Fruit fly (Drosophila melanogaster) whole organism, embryonic: ENCODE data around the gene vkg.
A peak's percentile ranks its signal among the peaks of the same experiment; 100 is the strongest.

Experiments used
- Abd-B ChIP-seq: fragments of 200-800 bp; sonication (Bioruptor generic); optimal IDR thresholded peaks from 2 replicates; lab custom pipeline; 2018; ENCODE audit warnings: missing biosample characterization, mild to moderate bottlenecking, missing genetic modification characterization, moderate library complexity
- CG10267 ChIP-seq: fragments of 200-800 bp; sonication (Bioruptor generic); optimal IDR thresholded peaks from 2 replicates; lab custom pipeline; 2018; ENCODE audit warnings: missing biosample characterization, mild to moderate bottlenecking, missing genetic modification characterization, moderate library complexity
- CG11085 ChIP-seq: fragments of 200-800 bp; sonication (Bioruptor generic); IDR thresholded peaks from 2 replicates; pipeline ENCODE4 v1.3.6; 2022; ENCODE audit warnings: missing biosample characterization, missing genetic modification characterization
- CG17361 ChIP-seq: fragments of 200-800 bp; sonication (Bioruptor generic); IDR thresholded peaks from 3 replicates; pipeline ENCODE4 v1.3.6; 2022; ENCODE audit warnings: missing biosample characterization, missing genetic modification characterization
- CG17568 ChIP-seq: fragments of 200-800 bp; sonication (Bioruptor generic); optimal IDR thresholded peaks from 2 replicates; lab custom pipeline; 2018; ENCODE audit warnings: missing biosample characterization, mild to moderate bottlenecking, missing genetic modification characterization, moderate library complexity
- CG33213 ChIP-seq: fragments of 200-800 bp; sonication (Bioruptor generic); optimal IDR thresholded peaks from 3 replicates; lab custom pipeline; 2016; ENCODE audit warnings: missing biosample characterization, missing genetic modification characterization
- CG3407 ChIP-seq: fragments of 200-800 bp; sonication (Bioruptor generic); optimal IDR thresholded peaks from 2 replicates; lab custom pipeline; 2018; ENCODE audit warnings: missing biosample characterization, mild to moderate bottlenecking, missing genetic modification characterization
- CG34422 ChIP-seq: fragments of 200-800 bp; sonication (Bioruptor generic); IDR thresholded peaks from 3 replicates; pipeline ENCODE4 v1.3.6; 2022; ENCODE audit warnings: missing biosample characterization, missing genetic modification characterization
- CG4730 ChIP-seq: fragments of 200-800 bp; sonication (Bioruptor generic); IDR thresholded peaks from 2 replicates; pipeline ENCODE4 v1.3.6; 2022; ENCODE audit warnings: missing biosample characterization, missing genetic modification characterization
- CG6683 ChIP-seq: fragments of 200-800 bp; sonication (Bioruptor generic); optimal IDR thresholded peaks from 2 replicates; lab custom pipeline; 2017; ENCODE audit warnings: missing biosample characterization, mild to moderate bottlenecking, missing genetic modification characterization, missing genetic modification reagents
- CG6689 ChIP-seq: fragments of 200-800 bp; sonication (Bioruptor generic); IDR thresholded peaks from 2 replicates; pipeline ENCODE4 v1.3.6; 2022; ENCODE audit warnings: missing biosample characterization, missing genetic modification characterization
- CG7556 ChIP-seq: fragments of 200-800 bp; sonication (Bioruptor generic); optimal IDR thresholded peaks from 2 replicates; lab custom pipeline; 2017; ENCODE audit warnings: missing biosample characterization, mild to moderate bottlenecking, missing genetic modification characterization
- CG8924 ChIP-seq: fragments of 200-800 bp; optimal IDR thresholded peaks from 3 replicates; lab custom pipeline; 2019; ENCODE audit warnings: missing biosample characterization, mild to moderate bottlenecking, missing genetic modification characterization, moderate library complexity
- CG9437 ChIP-seq: fragments of 200-800 bp; sonication (Bioruptor generic); optimal IDR thresholded peaks from 2 replicates; lab custom pipeline; 2018; ENCODE audit warnings: missing biosample characterization, mild to moderate bottlenecking, missing genetic modification characterization
- CG9727 ChIP-seq: fragments of 200-800 bp; sonication (Bioruptor generic); optimal IDR thresholded peaks from 3 replicates; lab custom pipeline; 2017; ENCODE audit warnings: missing biosample characterization, mild to moderate bottlenecking, missing genetic modification characterization
- D19A ChIP-seq: fragments of 200-800 bp; optimal IDR thresholded peaks from 3 replicates; lab custom pipeline; 2019; ENCODE audit warnings: missing biosample characterization, mild to moderate bottlenecking, missing genetic modification characterization, moderate library complexity
- Ets65A ChIP-seq: fragments of 200-800 bp; sonication (Bioruptor generic); peaks from one replicate; lab custom pipeline; 2016; ENCODE audit warnings: missing biosample characterization, missing genetic modification characterization
- GATAe ChIP-seq: fragments of 200-800 bp; sonication (Bioruptor generic); conservative IDR thresholded peaks from 2 replicates; pipeline ENCODE4 v1.3.6; 2022; ENCODE audit warnings: missing biosample characterization, missing genetic modification characterization
- MESR4 ChIP-seq: fragments of 200-800 bp; sonication (Bioruptor generic); optimal IDR thresholded peaks from 2 replicates; lab custom pipeline; 2018; ENCODE audit warnings: missing biosample characterization, mild to moderate bottlenecking, missing genetic modification characterization, moderate library complexity
- Max ChIP-seq: fragments of 200-800 bp; sonication (Bioruptor generic); optimal IDR thresholded peaks from 2 replicates; lab custom pipeline; 2016; ENCODE audit warnings: missing biosample characterization, mild to moderate bottlenecking, missing genetic modification characterization
- Ssrp ChIP-seq: fragments of 200-800 bp; sonication (Bioruptor generic); optimal IDR thresholded peaks from 2 replicates; lab custom pipeline; 2018; ENCODE audit warnings: missing biosample characterization, mild to moderate bottlenecking, missing genetic modification characterization, moderate library complexity
- Trl ChIP-seq, 3 experiments: fragments of >200 bp in 2 of 3; fragments of 200-800 bp in 1 of 3; sonication (Bioruptor generic) in 1 of 3; optimal IDR thresholded peaks; 2 replicates in 1 of 3; 3 replicates in 2 of 3; lab custom pipeline; 2016 to 2017; ENCODE audit warnings: missing biosample characterization in 1 of 3, missing genetic modification characterization in 1 of 3
- ara ChIP-seq: fragments of 200-800 bp; sonication (Bioruptor generic); IDR thresholded peaks from 2 replicates; pipeline ENCODE4 v1.3.6; 2022; ENCODE audit warnings: missing biosample characterization, missing genetic modification characterization
- btn ChIP-seq: fragments of 200-800 bp; sonication (Bioruptor generic); optimal IDR thresholded peaks from 2 replicates; lab custom pipeline; 2016; ENCODE audit warnings: missing biosample characterization, missing genetic modification characterization
- cwo ChIP-seq: fragments of 200-800 bp; sonication (Bioruptor generic); optimal IDR thresholded peaks from 3 replicates; lab custom pipeline; 2017; ENCODE audit warnings: missing biosample characterization, missing genetic modification characterization, mild to moderate bottlenecking, moderate library complexity, missing genetic modification reagents
- da ChIP-seq: fragments of 200-800 bp; sonication (Bioruptor generic); optimal IDR thresholded peaks from 2 replicates; lab custom pipeline; 2016; ENCODE audit warnings: missing biosample characterization, missing genetic modification characterization
- eve ChIP-seq, 2 experiments: fragments of >200 bp; optimal IDR thresholded peaks; 2 replicates each; lab custom pipeline; 2017; ENCODE audit warnings: missing biosample characterization in 2 of 2, missing genetic modification characterization in 2 of 2
- exex ChIP-seq: fragments of 200-800 bp; sonication (Bioruptor generic); optimal IDR thresholded peaks from 4 replicates; lab custom pipeline; 2018; ENCODE audit warnings: missing biosample characterization, mild to moderate bottlenecking, missing genetic modification characterization, moderate library complexity
- gcm ChIP-seq: fragments of 200-800 bp; sonication (Bioruptor generic); optimal IDR thresholded peaks from 2 replicates; lab custom pipeline; 2019; ENCODE audit warnings: missing biosample characterization, mild to moderate bottlenecking, missing genetic modification characterization, moderate library complexity
- gfzf ChIP-seq: fragments of 200-800 bp; sonication (Bioruptor generic); optimal IDR thresholded peaks from 2 replicates; lab custom pipeline; 2016; ENCODE audit warnings: missing biosample characterization, mild to moderate bottlenecking, missing genetic modification characterization, moderate library complexity
- gsb ChIP-seq: fragments of 200-800 bp; sonication (Bioruptor generic); IDR thresholded peaks from 2 replicates; pipeline ENCODE4 v1.3.6; 2022; ENCODE audit warnings: missing biosample characterization, missing genetic modification characterization
- gt ChIP-seq: fragments of 200-800 bp; sonication (Bioruptor generic); IDR thresholded peaks from 2 replicates; pipeline ENCODE4 v1.3.6; 2022; ENCODE audit warnings: missing biosample characterization, missing genetic modification characterization
- hkb ChIP-seq, 2 experiments: fragments of 200-800 bp in 1 of 2; fragments of >200 bp in 1 of 2; sonication (Bioruptor generic) in 1 of 2; IDR thresholded peaks in 1 of 2; optimal IDR thresholded peaks in 1 of 2; 2 replicates each; pipeline versions ENCODE4 v1.3.6 to Lab custom; 2017 to 2022; ENCODE audit warnings: missing biosample characterization in 1 of 2, missing genetic modification characterization in 1 of 2
- insv ChIP-seq, 2 experiments: fragments of 200-800 bp; sonication (Bioruptor generic); optimal IDR thresholded peaks; 3 replicates each; lab custom pipeline; 2016 to 2018; ENCODE audit warnings: missing biosample characterization in 2 of 2, missing genetic modification characterization in 2 of 2
- lmd ChIP-seq: fragments of 200-800 bp; sonication (Bioruptor generic); IDR thresholded peaks from 2 replicates; pipeline ENCODE4 v1.3.6; 2022; ENCODE audit warnings: missing biosample characterization, missing genetic modification characterization
- luna ChIP-seq: fragments of 200-800 bp; sonication (Bioruptor generic); optimal IDR thresholded peaks from 2 replicates; lab custom pipeline; 2016; ENCODE audit warnings: missing biosample characterization, missing genetic modification characterization
- mam ChIP-seq: fragments of 200-800 bp; sonication (Bioruptor generic); optimal IDR thresholded peaks from 3 replicates; lab custom pipeline; 2016; ENCODE audit warnings: missing biosample characterization, missing genetic modification characterization
- mirr ChIP-seq: fragments of 200-800 bp; sonication (Bioruptor generic); optimal IDR thresholded peaks from 3 replicates; lab custom pipeline; 2018; ENCODE audit warnings: missing biosample characterization, mild to moderate bottlenecking, missing genetic modification characterization
- nom ChIP-seq: fragments of 200-800 bp; sonication (Bioruptor generic); optimal IDR thresholded peaks from 2 replicates; lab custom pipeline; 2017; ENCODE audit warnings: missing biosample characterization, missing genetic modification characterization, mild to moderate bottlenecking, moderate library complexity, missing genetic modification reagents
- phol ChIP-seq: fragments of 200-800 bp; sonication (Bioruptor generic); optimal IDR thresholded peaks from 3 replicates; lab custom pipeline; 2018; ENCODE audit warnings: missing biosample characterization, mild to moderate bottlenecking, missing genetic modification characterization, moderate library complexity
- pros ChIP-seq: fragments of 200-800 bp; sonication (Bioruptor generic); optimal IDR thresholded peaks from 3 replicates; lab custom pipeline; 2019; ENCODE audit warnings: missing biosample characterization, mild to moderate bottlenecking, missing genetic modification characterization, moderate library complexity
- schlank ChIP-seq: fragments of 200-800 bp; sonication (Bioruptor generic); optimal IDR thresholded peaks from 2 replicates; lab custom pipeline; 2018; ENCODE audit warnings: missing biosample characterization, mild to moderate bottlenecking, missing genetic modification characterization
- sd ChIP-seq: fragments of 200-800 bp; sonication (Bioruptor generic); optimal IDR thresholded peaks from 3 replicates; lab custom pipeline; 2018; ENCODE audit warnings: missing biosample characterization, mild to moderate bottlenecking, missing genetic modification characterization, moderate library complexity
- so ChIP-seq: fragments of 200-800 bp; sonication (Bioruptor generic); IDR thresholded peaks from 3 replicates; pipeline ENCODE4 v1.3.6; 2022; ENCODE audit warnings: missing biosample characterization, missing genetic modification characterization
- sug ChIP-seq: fragments of 200-800 bp; optimal IDR thresholded peaks from 2 replicates; lab custom pipeline; 2019; ENCODE audit warnings: missing biosample characterization, mild to moderate bottlenecking, missing genetic modification characterization, moderate library complexity
- tgo ChIP-seq: fragments of 200-800 bp; sonication (Bioruptor generic); IDR thresholded peaks from 3 replicates; pipeline ENCODE4 v1.3.6; 2022; ENCODE audit warnings: missing biosample characterization, missing genetic modification characterization
- vfl ChIP-seq: fragments of 200-800 bp; sonication (Bioruptor generic); optimal IDR thresholded peaks from 2 replicates; lab custom pipeline; 2016; ENCODE audit warnings: missing biosample characterization, missing genetic modification characterization

Gene vkg

dm6 chr2L:4999389-5000032 lies 28.5 kb downstream of the vkg start (continued):
- TF ChIP-seq CG4730 (GFP tag; lab: Robert Waterston, UW) (peak; percentile 49; the same call in 1 of the 2 replicates), vfl (peak; percentile 19), Ssrp (tag; lab: Kevin White, UChicago) (peak; percentile 40), Abd-B (GFP tag; lab: Kevin White, UChicago) (no peak), btn (GFP tag; lab: Kevin White, UChicago) (peak; percentile 75), hkb (optimal IDR thresholded peaks at IDR 0.05; lab: Kevin White, UChicago) (no peak), hkb (GFP tag; IDR thresholded peaks at IDR 0.05; lab: Robert Waterston, UW) (peak; percentile 64), CG6689 (peak; percentile 76), CG17568 (peak; percentile 45), CG34422 (GFP tag; lab: Robert Waterston, UW) (peak; percentile 74; the same call in 2 of the 3 replicates), CG9437 (GFP tag; lab: Kevin White, UChicago) (no peak), CG3407 (GFP tag; lab: Kevin White, UChicago) (no peak), lmd (GFP tag; lab: Robert Waterston, UW) (peak; percentile 82), insv (GFP tag; optimal IDR thresholded peaks at IDR 0.05; lab: Kevin White, UChicago) (no peak), tgo (GFP tag; lab: Robert Waterston, UW) (peak; percentile 73), CG10267 (tag; lab: Kevin White, UChicago) (peak; percentile 10), da (GFP tag; lab: Kevin White, UChicago) (no peak), CG8924 (tag; lab: Kevin White, UChicago) (peak; percentile 42), cwo (GFP tag; lab: Kevin White, UChicago) (peak; percentile 41), schlank (tag; lab: Kevin White, UChicago) (peak; percentile 52), mam (peak; percentile 64), CG9727 (GFP tag; lab: Kevin White, UChicago) (peak; percentile 67), CG7556 (GFP tag; lab: Kevin White, UChicago) (peak; percentile 27), so (peak; percentile 70; the same call in 1 of the 3 replicates), CG33213 (GFP tag; lab: Kevin White, UChicago) (peak; percentile 47), ara (GFP tag; lab: Robert Waterston, UW) (peak; percentile 78)

DNA sequence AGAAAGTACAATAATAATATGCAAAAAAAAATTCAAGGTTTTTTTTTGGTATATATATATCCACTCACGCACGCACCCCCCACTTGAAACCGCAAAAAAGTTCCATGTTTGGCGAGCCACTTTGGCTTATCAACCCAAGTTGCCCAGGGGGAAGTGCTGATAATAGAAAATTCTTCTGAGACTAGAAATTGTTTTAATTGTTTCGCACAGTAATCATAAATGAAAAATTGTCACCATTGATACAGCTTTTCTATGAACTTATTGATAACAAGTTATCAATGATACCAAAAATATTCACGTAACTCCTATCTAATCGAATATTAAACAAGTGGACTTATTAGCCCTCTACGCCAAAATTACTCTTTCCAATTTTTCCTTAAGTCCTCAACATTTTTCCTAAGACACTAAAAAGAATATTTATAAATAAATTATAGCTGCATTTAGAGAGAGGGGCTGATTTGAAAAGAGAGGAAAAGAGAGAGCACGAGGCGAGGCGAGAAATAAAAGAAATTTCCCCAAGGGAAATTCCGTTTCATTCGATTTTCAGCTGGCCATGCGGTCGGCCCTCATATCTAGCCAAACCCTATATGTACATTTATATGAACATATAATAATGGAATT lies 29.3 kb downstream of the vkg start:
- 0 out of 2 replicates have a peak, but pooled peaks have one; percentile 29 for TF ChIP-seq GATAe
- peak in 1 of 2 experiments; percentile 37 for TF ChIP-seq eve (GFP tag; optimal IDR thresholded peaks at IDR 0.05; lab: Kevin White, UChicago)
- TF ChIP-seq gt (GFP tag; lab: Robert Waterston, UW) = no peak
- TF ChIP-seq CG17361 (GFP tag; lab: Robert Waterston, UW) = no peak
- TF ChIP-seq Trl (optimal IDR thresholded peaks at IDR 0.05; lab: Kevin White, UChicago) = peak; percentile 23 to 55
- TF ChIP-seq Trl (GFP tag; optimal IDR thresholded peaks at IDR 0.05; lab: Kevin White, UChicago) = no peak
- TF ChIP-seq gsb (GFP tag; lab: Robert Waterston, UW) = no peak
- peak; percentile 95 for TF ChIP-seq exex (tag; lab: Kevin White, UChicago)
- peak; percentile 86 for TF ChIP-seq D19A (tag; lab: Kevin White, UChicago)
- no peak for TF ChIP-seq nom (GFP tag; lab: Kevin White, UChicago)
- TF ChIP-seq sug (tag; lab: Kevin White, UChicago) = peak; percentile 40
- TF ChIP-seq Ets65A (GFP tag; lab: Kevin White, UChicago) = no peak
- TF ChIP-seq MESR4 (GFP tag; lab: Kevin White, UChicago) = no peak
- no peak for TF ChIP-seq CG11085 (GFP tag; lab: Robert Waterston, UW)
- TF ChIP-seq CG6683 (GFP tag; lab: Kevin White, UChicago) = no peak
- peak; percentile 47 for TF ChIP-seq mirr
- no peak for TF ChIP-seq phol
- peak; percentile 46 for TF ChIP-seq gcm
- no peak for TF ChIP-seq luna
- TF ChIP-seq sd = peak; percentile 63
- TF ChIP-seq pros (GFP tag; lab: Kevin White, UChicago) = peak; percentile 51
- no peak for TF ChIP-seq gfzf
- no peak for TF ChIP-seq Max (GFP tag; lab: Kevin White, UChicago)
- TF ChIP-seq, all 482 proteins: peak for 10
